Fruit fly (Drosophila melanogaster) whole organism, embryonic: ENCODE results near the gene CG5096.

Experiments
- CG10147 ChIP-seq: fragments of 200-800 bp; sonication (Bioruptor generic); optimal IDR thresholded peaks from 2 replicates; lab custom pipeline; 2019; ENCODE audit warnings: missing biosample characterization, mild to moderate bottlenecking, missing genetic modification characterization, moderate library complexity
- CG12236 ChIP-seq: fragments of 200-800 bp; sonication (Bioruptor generic); optimal IDR thresholded peaks from 2 replicates; lab custom pipeline; 2016; ENCODE audit warnings: missing biosample characterization, missing genetic modification characterization
- CG12744 ChIP-seq: fragments of 200-800 bp; sonication (Bioruptor generic); optimal IDR thresholded peaks from 2 replicates; lab custom pipeline; 2016; ENCODE audit warnings: missing biosample characterization, missing genetic modification characterization
- CG13123 ChIP-seq: fragments of 200-800 bp; sonication (Bioruptor generic); optimal IDR thresholded peaks from 2 replicates; lab custom pipeline; 2016; ENCODE audit warnings: missing biosample characterization, missing genetic modification characterization
- CG14710 ChIP-seq: fragments of 200-800 bp; sonication (Bioruptor generic); optimal IDR thresholded peaks from 3 replicates; lab custom pipeline; 2019; ENCODE audit warnings: missing biosample characterization, mild to moderate bottlenecking, missing genetic modification characterization, moderate library complexity
- CG14860 ChIP-seq: fragments of 200-800 bp; sonication (Bioruptor generic); IDR thresholded peaks from 3 replicates; pipeline ENCODE4 v1.3.6; 2022; ENCODE audit warnings: missing biosample characterization, missing genetic modification characterization; ENCODE audit not compliant: partially characterized antibody
- CG15073 ChIP-seq: fragments of 200-800 bp; sonication (Bioruptor generic); optimal IDR thresholded peaks from 2 replicates; lab custom pipeline; 2016; ENCODE audit warnings: missing biosample characterization, missing genetic modification characterization
- CG1603 ChIP-seq: fragments of 200-800 bp; sonication (Bioruptor generic); optimal IDR thresholded peaks from 2 replicates; lab custom pipeline; 2019; ENCODE audit warnings: missing biosample characterization, mild to moderate bottlenecking, missing genetic modification characterization, moderate library complexity
- CG16813 ChIP-seq: fragments of 200-800 bp; sonication (Bioruptor generic); IDR thresholded peaks from 3 replicates; pipeline ENCODE4 v1.3.6; 2022; ENCODE audit warnings: missing biosample characterization, missing genetic modification characterization; ENCODE audit not compliant: partially characterized antibody
- CG17361 ChIP-seq: fragments of 200-800 bp; sonication (Bioruptor generic); IDR thresholded peaks from 3 replicates; pipeline ENCODE4 v1.3.6; 2022; ENCODE audit warnings: missing biosample characterization, missing genetic modification characterization
- CG17802 ChIP-seq: fragments of 200-800 bp; sonication (Bioruptor generic); optimal IDR thresholded peaks from 2 replicates; lab custom pipeline; 2018; ENCODE audit warnings: missing biosample characterization, mild to moderate bottlenecking, missing genetic modification characterization, moderate library complexity
- CG18476 ChIP-seq: fragments of 200-800 bp; sonication (Bioruptor generic); optimal IDR thresholded peaks from 2 replicates; lab custom pipeline; 2016; ENCODE audit warnings: missing biosample characterization, mild to moderate bottlenecking, missing genetic modification characterization
- CG2889 ChIP-seq: fragments of 200-800 bp; sonication (Bioruptor generic); IDR thresholded peaks from 3 replicates; pipeline ENCODE4 v1.3.6; 2022; ENCODE audit warnings: missing biosample characterization, missing genetic modification characterization
- CG4854 ChIP-seq: fragments of 200-800 bp; sonication (Bioruptor generic); optimal IDR thresholded peaks from 2 replicates; lab custom pipeline; 2016; ENCODE audit warnings: missing biosample characterization, missing genetic modification characterization, inconsistent platforms
- CG5953 ChIP-seq: fragments of 200-800 bp; sonication (Bioruptor generic); IDR thresholded peaks from 2 replicates; pipeline ENCODE4 v1.3.6; 2022; ENCODE audit warnings: missing biosample characterization, missing genetic modification characterization
- CG6791 ChIP-seq: fragments of 200-800 bp; sonication (Bioruptor generic); IDR thresholded peaks from 3 replicates; pipeline ENCODE4 v1.3.6; 2022; ENCODE audit warnings: missing biosample characterization, missing genetic modification characterization; ENCODE audit not compliant: partially characterized antibody
- CG8765 ChIP-seq: fragments of 200-800 bp; sonication (Bioruptor generic); IDR thresholded peaks from 2 replicates; pipeline ENCODE4 v1.3.6; 2022; ENCODE audit warnings: missing biosample characterization, missing genetic modification characterization
- CG8924 ChIP-seq: fragments of 200-800 bp; optimal IDR thresholded peaks from 3 replicates; lab custom pipeline; 2019; ENCODE audit warnings: missing biosample characterization, mild to moderate bottlenecking, missing genetic modification characterization, moderate library complexity
- CG8944 ChIP-seq: fragments of 200-800 bp; sonication (Bioruptor generic); optimal IDR thresholded peaks from 3 replicates; lab custom pipeline; 2016; ENCODE audit warnings: missing biosample characterization, missing genetic modification characterization
- CG9609 ChIP-seq: fragments of 200-800 bp; sonication (Bioruptor generic); optimal IDR thresholded peaks from 3 replicates; lab custom pipeline; 2016; ENCODE audit warnings: missing biosample characterization, missing genetic modification characterization
- CHES-1-like ChIP-seq: fragments of 200-800 bp; sonication (Bioruptor generic); optimal IDR thresholded peaks from 2 replicates; lab custom pipeline; 2016; ENCODE audit warnings: missing biosample characterization, missing genetic modification characterization
- CTCF ChIP-seq: fragments of 200-800 bp; sonication (Bioruptor generic); optimal IDR thresholded peaks from 2 replicates; lab custom pipeline; 2017; ENCODE audit warnings: missing biosample characterization, mild to moderate bottlenecking, missing genetic modification characterization, moderate library complexity
- Deaf1 ChIP-seq: fragments of 200-800 bp; optimal IDR thresholded peaks from 3 replicates; lab custom pipeline; 2019; ENCODE audit warnings: missing biosample characterization, mild to moderate bottlenecking, missing genetic modification characterization, moderate library complexity
- Dfd ChIP-seq, 2 experiments: fragments of >200 bp; optimal IDR thresholded peaks; 2 replicates each; lab custom pipeline; 2017; ENCODE audit warnings: missing biosample characterization in 2 of 2, missing genetic modification characterization in 2 of 2
- Doc3 ChIP-seq: fragments of 200-800 bp; sonication (Bioruptor generic); IDR thresholded peaks from 3 replicates; pipeline ENCODE4 v1.3.6; 2022; ENCODE audit warnings: missing biosample characterization, missing genetic modification characterization; ENCODE audit not compliant: partially characterized antibody
- Fer2 ChIP-seq: fragments of 200-800 bp; sonication (Bioruptor generic); optimal IDR thresholded peaks from 2 replicates; lab custom pipeline; 2018; ENCODE audit warnings: missing biosample characterization, mild to moderate bottlenecking, missing genetic modification characterization, moderate library complexity
- Gug ChIP-seq: fragments of 200-800 bp; sonication (Bioruptor generic); IDR thresholded peaks from 4 replicates; pipeline ENCODE4 v1.3.6; 2022; ENCODE audit warnings: missing biosample characterization, missing genetic modification characterization
- HLHmδ ChIP-seq: fragments of 200-800 bp; sonication (Bioruptor generic); optimal IDR thresholded peaks from 2 replicates; lab custom pipeline; 2018; ENCODE audit warnings: missing biosample characterization, mild to moderate bottlenecking, missing genetic modification characterization, moderate library complexity
- Hand ChIP-seq: fragments of 200-800 bp; sonication (Bioruptor generic); optimal IDR thresholded peaks from 2 replicates; lab custom pipeline; 2017; ENCODE audit warnings: mild to moderate bottlenecking, missing biosample characterization, missing genetic modification reagents, missing genetic modification characterization
- Hsf ChIP-seq: fragments of 200-800 bp; sonication (Bioruptor generic); optimal IDR thresholded peaks from 3 replicates; lab custom pipeline; 2016; ENCODE audit warnings: missing biosample characterization, missing genetic modification characterization
- Jarid2 ChIP-seq: fragments of 200-800 bp; sonication (Bioruptor generic); optimal IDR thresholded peaks from 3 replicates; lab custom pipeline; 2017; ENCODE audit warnings: mild to moderate bottlenecking, missing biosample characterization, missing genetic modification reagents, missing genetic modification characterization
- Lim3 ChIP-seq: fragments of 200-800 bp; sonication (Bioruptor generic); IDR thresholded peaks from 2 replicates; pipeline ENCODE4 v1.3.6; 2022; ENCODE audit warnings: missing biosample characterization, missing genetic modification characterization
- Mes4 ChIP-seq: fragments of 200-800 bp; sonication (Bioruptor generic); optimal IDR thresholded peaks from 2 replicates; lab custom pipeline; 2016; ENCODE audit warnings: missing biosample characterization, missing genetic modification characterization
- Stat92E ChIP-seq, 3 experiments: fragments of >200 bp in 2 of 3; fragments of 200-800 bp in 1 of 3; sonication (Bioruptor generic) in 1 of 3; optimal IDR thresholded peaks; 2 replicates each; lab custom pipeline; 2017 to 2019; ENCODE audit warnings: missing biosample characterization in 3 of 3, missing genetic modification characterization in 3 of 3, mild to moderate bottlenecking in 1 of 3, moderate library complexity in 1 of 3
- TFAM ChIP-seq: fragments of 200-800 bp; sonication (Bioruptor generic); optimal IDR thresholded peaks from 2 replicates; lab custom pipeline; 2017; ENCODE audit warnings: missing biosample characterization, missing genetic modification characterization, inconsistent platforms
- Vsx1 ChIP-seq: fragments of 200-800 bp; sonication (Bioruptor generic); optimal IDR thresholded peaks from 2 replicates; lab custom pipeline; 2017; ENCODE audit warnings: missing biosample characterization, mild to moderate bottlenecking, missing genetic modification characterization, missing genetic modification reagents
- Xbp1 ChIP-seq: fragments of 200-800 bp; sonication (Bioruptor generic); optimal IDR thresholded peaks from 3 replicates; lab custom pipeline; 2016; ENCODE audit warnings: missing biosample characterization, mild to moderate bottlenecking, missing genetic modification characterization
- ase ChIP-seq: fragments of 200-800 bp; sonication (Bioruptor generic); IDR thresholded peaks from 3 replicates; pipeline ENCODE4 v1.3.6; 2022; ENCODE audit warnings: missing biosample characterization, missing genetic modification characterization
- ato ChIP-seq: fragments of 200-800 bp; sonication (Bioruptor generic); IDR thresholded peaks from 2 replicates; pipeline ENCODE4 v1.3.6; 2022; ENCODE audit warnings: missing biosample characterization, missing genetic modification characterization; ENCODE audit not compliant: partially characterized antibody
- cas ChIP-seq: fragments of 200-800 bp; sonication (Bioruptor generic); IDR thresholded peaks from 2 replicates; pipeline ENCODE4 v1.3.6; 2022; ENCODE audit warnings: missing biosample characterization, missing genetic modification characterization
- dimm ChIP-seq: fragments of 200-800 bp; sonication (Bioruptor generic); IDR thresholded peaks from 2 replicates; pipeline ENCODE4 v1.3.6; 2022; ENCODE audit warnings: missing biosample characterization, missing genetic modification characterization
- dysf ChIP-seq: fragments of 200-800 bp; sonication (Bioruptor generic); IDR thresholded peaks from 3 replicates; pipeline ENCODE4 v1.3.6; 2022; ENCODE audit warnings: missing biosample characterization, missing genetic modification characterization
- inv ChIP-seq: fragments of 200-800 bp; sonication (Bioruptor generic); IDR thresholded peaks from 2 replicates; pipeline ENCODE4 v1.3.6; 2022; ENCODE audit warnings: missing biosample characterization, missing genetic modification characterization; ENCODE audit not compliant: partially characterized antibody
- kay ChIP-seq: fragments of 200-800 bp; sonication (Bioruptor generic); optimal IDR thresholded peaks from 2 replicates; lab custom pipeline; 2016; ENCODE audit warnings: missing biosample characterization, missing genetic modification characterization
- ken ChIP-seq: fragments of 200-800 bp; sonication (Bioruptor generic); IDR thresholded peaks from 3 replicates; pipeline ENCODE4 v1.3.6; 2022; ENCODE audit warnings: missing biosample characterization, missing genetic modification characterization
- odd ChIP-seq: fragments of 200-800 bp; sonication (Bioruptor generic); optimal IDR thresholded peaks from 2 replicates; lab custom pipeline; 2017; ENCODE audit warnings: missing biosample characterization, mild to moderate bottlenecking, missing genetic modification characterization
- ranshi ChIP-seq: fragments of 200-800 bp; sonication (Bioruptor generic); IDR thresholded peaks from 2 replicates; pipeline ENCODE4 v1.3.6; 2022; ENCODE audit warnings: missing biosample characterization, missing genetic modification characterization
- ro ChIP-seq: fragments of 200-800 bp; sonication (Bioruptor generic); IDR thresholded peaks from 2 replicates; pipeline ENCODE4 v1.3.6; 2022; ENCODE audit warnings: missing biosample characterization, missing genetic modification characterization
- sima ChIP-seq: fragments of 200-800 bp; sonication (Bioruptor generic); optimal IDR thresholded peaks from 2 replicates; lab custom pipeline; 2016; ENCODE audit warnings: missing biosample characterization, missing genetic modification characterization
- z ChIP-seq: fragments of 200-800 bp; sonication (Bioruptor generic); IDR thresholded peaks from 3 replicates; pipeline ENCODE4 v1.3.6; 2022; ENCODE audit warnings: missing biosample characterization, missing genetic modification characterization
- zen2 ChIP-seq: fragments of 200-800 bp; sonication (Bioruptor generic); IDR thresholded peaks from 3 replicates; pipeline ENCODE4 v1.3.6; 2022; ENCODE audit warnings: missing biosample characterization, missing genetic modification characterization; ENCODE audit not compliant: partially characterized antibody

The CG5096 gene

DNA sequence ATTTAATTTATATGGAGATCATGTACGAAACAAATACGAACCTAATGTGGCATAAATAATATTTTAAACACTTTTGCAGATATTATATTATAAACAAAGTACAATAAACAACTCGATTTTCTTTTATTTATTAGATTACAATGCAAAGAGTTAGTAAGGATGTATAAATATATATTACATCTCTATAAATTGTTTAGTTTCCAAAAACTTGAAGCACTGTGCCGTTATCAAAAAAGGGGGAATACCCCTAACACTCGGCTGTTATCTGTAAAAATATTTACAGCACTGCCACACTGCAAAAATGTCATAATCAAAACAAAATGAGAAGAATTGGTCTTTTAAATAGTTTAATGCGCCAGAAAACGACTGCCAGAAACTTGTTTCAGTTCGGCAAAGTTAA is 46.5 kb downstream of the CG5096 start, which contains the start of gene CG5188 (continued):
- TF ChIP-seq CG18476 (GFP tag; lab: Kevin White, UChicago) (no peak), CG14860 (no peak), ro (GFP tag; lab: Robert Waterston, UW) (no peak), CG13123 (GFP tag; lab: Kevin White, UChicago) (peak; percentile 3), Hsf (GFP tag; lab: Kevin White, UChicago) (peak; percentile 27), CG8924 (tag; lab: Kevin White, UChicago) (peak; percentile 53), ase (GFP tag; lab: Robert Waterston, UW) (no peak), Mes4 (GFP tag; lab: Kevin White, UChicago) (no peak), inv (GFP tag; lab: Robert Waterston, UW) (no peak), CG1603 (peak; percentile 28), dimm (GFP tag; lab: Robert Waterston, UW) (no peak), CG2889 (GFP tag; lab: Robert Waterston, UW) (no peak), CG6791 (GFP tag; lab: Robert Waterston, UW) (0 out of 3 replicates have a peak, but pooled peaks have one; percentile 45), Gug (GFP tag; lab: Robert Waterston, UW) (no peak), CG15073 (GFP tag; lab: Kevin White, UChicago) (no peak), CG16813 (GFP tag; lab: Robert Waterston, UW) (0 out of 3 replicates have a peak, but pooled peaks have one; percentile 34), ken (peak; percentile 27; the same call in 1 of the 3 replicates), TFAM (GFP tag; lab: Kevin White, UChicago) (no peak), CG12744 (no peak), CG17802 (tag; lab: Kevin White, UChicago) (no peak), Vsx1 (GFP tag; lab: Kevin White, UChicago) (no peak), odd (GFP tag; lab: Kevin White, UChicago) (no peak), ranshi (GFP tag; lab: Robert Waterston, UW) (peak; percentile 59; the same call in 1 of the 2 replicates), CG14710 (tag; lab: Kevin White, UChicago) (peak; percentile 42), CG8944 (GFP tag; lab: Kevin White, UChicago) (no peak), Xbp1 (peak; percentile 57), CHES-1-like (peak; percentile 20), CG17361 (GFP tag; lab: Robert Waterston, UW) (peak; percentile 69; the same call in 2 of the 3 replicates), CG8765 (GFP tag; lab: Robert Waterston, UW) (no peak), Jarid2 (GFP tag; lab: Kevin White, UChicago) (no peak), z (GFP tag; lab: Robert Waterston, UW) (no peak), Doc3 (GFP tag; lab: Robert Waterston, UW) (no peak), CG12236 (GFP tag; lab: Kevin White, UChicago) (no peak), ato (GFP tag; lab: Robert Waterston, UW) (peak; percentile 53; the same call in 1 of the 2 replicates), HLHmδ (no peak), cas (no peak), Lim3 (no peak), Fer2 (no peak), CG9609 (no peak), Dfd (GFP tag; optimal IDR thresholded peaks at IDR 0.05; lab: Kevin White, UChicago) (no peak), CG10147 (GFP tag; lab: Kevin White, UChicago) (no peak), CTCF (GFP tag; lab: Kevin White, UChicago) (no peak), Stat92E (GFP tag; optimal IDR thresholded peaks at IDR 0.05; lab: Kevin White, UChicago) (no peak), CG5953 (GFP tag; lab: Robert Waterston, UW) (peak; percentile 54; the same call in 1 of the 2 replicates), zen2 (GFP tag; lab: Robert Waterston, UW) (peak; percentile 11; the same call in 2 of the 3 replicates), sima (GFP tag; lab: Kevin White, UChicago) (no peak), CG4854 (GFP tag; lab: Kevin White, UChicago) (no peak), dysf (GFP tag; lab: Robert Waterston, UW) (no peak; the same call in 2 of the 3 replicates), kay (GFP tag; lab: Kevin White, UChicago) (no peak), Hand (GFP tag; lab: Kevin White, UChicago) (no peak), Deaf1 (tag; lab: Kevin White, UChicago) (no peak)
